Worm (Caenorhabditis elegans): Measurements from ENCODE around the gene T26E4.4.
"Not testable (repeated sequence)": the region's sequence is repeated elsewhere in the genome, so short reads cannot be mapped to it uniquely, and the experiment has no call there.

DNA sequence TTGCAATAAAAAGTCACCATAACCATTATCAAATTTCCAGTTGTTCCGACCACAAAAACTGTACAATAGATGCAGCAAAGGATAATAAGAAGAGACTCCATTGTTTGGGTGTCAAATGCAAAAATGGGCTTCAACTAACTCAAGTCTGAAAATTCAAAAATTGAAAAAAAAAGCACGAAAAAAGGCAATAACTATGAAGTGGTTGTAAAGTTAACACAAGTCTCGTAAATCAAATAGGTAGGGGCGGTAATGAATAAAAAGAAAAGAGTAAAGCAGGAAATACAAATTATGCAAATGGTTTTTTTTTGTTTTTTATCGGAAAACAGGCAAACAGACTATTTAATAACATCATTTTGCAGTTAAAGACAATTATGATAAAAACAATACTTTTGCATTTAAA, 15.1 kb upstream of the T26E4.4 start, which contains the start of gene srsx-38:
- not testable (repeated sequence) for TF ChIP-seq pqm-1 (tag; optimal IDR thresholded peaks at IDR 0.05); daf-12 (tag; optimal IDR thresholded peaks at IDR 0.05); ztf-11 (tag; optimal IDR thresholded peaks at IDR 0.05); ama-1 (optimal IDR thresholded peaks at IDR 0.05); egl-5 (tag; optimal IDR thresholded peaks at IDR 0.05)

Measured in whole organism, L3 larva.